Fruit fly (Drosophila melanogaster) whole organism, embryonic: Measurements from ENCODE around the gene CG10195.
A peak's percentile ranks its signal among the peaks of the same experiment; 100 is the strongest.

Source experiments
- ATbp ChIP-seq: fragments of 200-800 bp; sonication (Bioruptor generic); optimal IDR thresholded peaks from 2 replicates; lab custom pipeline; 2017; ENCODE audit warnings: missing biosample characterization, mild to moderate bottlenecking, missing genetic modification characterization, missing genetic modification reagents
- CG10543 ChIP-seq: fragments of 200-800 bp; sonication (Bioruptor generic); optimal IDR thresholded peaks from 3 replicates; lab custom pipeline; 2017; ENCODE audit warnings: missing biosample characterization, mild to moderate bottlenecking, missing genetic modification characterization, moderate library complexity
- CG11247 ChIP-seq: fragments of 200-800 bp; sonication (Bioruptor generic); IDR thresholded peaks from 2 replicates; pipeline ENCODE4 v1.3.6; 2022; ENCODE audit warnings: missing biosample characterization, missing genetic modification characterization
- CG13123 ChIP-seq: fragments of 200-800 bp; sonication (Bioruptor generic); optimal IDR thresholded peaks from 2 replicates; lab custom pipeline; 2016; ENCODE audit warnings: missing biosample characterization, missing genetic modification characterization
- CG13894 ChIP-seq: fragments of 200-800 bp; sonication (Bioruptor generic); optimal IDR thresholded peaks from 3 replicates; lab custom pipeline; 2018; ENCODE audit warnings: missing biosample characterization, mild to moderate bottlenecking, missing genetic modification characterization, moderate library complexity
- CG14710 ChIP-seq: fragments of 200-800 bp; sonication (Bioruptor generic); optimal IDR thresholded peaks from 3 replicates; lab custom pipeline; 2019; ENCODE audit warnings: missing biosample characterization, mild to moderate bottlenecking, missing genetic modification characterization, moderate library complexity
- CG15696 ChIP-seq: fragments of 200-800 bp; sonication (Bioruptor generic); optimal IDR thresholded peaks from 2 replicates; lab custom pipeline; 2019; ENCODE audit warnings: missing biosample characterization, mild to moderate bottlenecking, missing genetic modification characterization, moderate library complexity
- CG17359 ChIP-seq: fragments of 200-800 bp; sonication (Bioruptor generic); optimal IDR thresholded peaks from 3 replicates; lab custom pipeline; 2018; ENCODE audit warnings: missing biosample characterization, mild to moderate bottlenecking, missing genetic modification characterization, moderate library complexity
- CG17802 ChIP-seq: fragments of 200-800 bp; sonication (Bioruptor generic); optimal IDR thresholded peaks from 2 replicates; lab custom pipeline; 2018; ENCODE audit warnings: missing biosample characterization, mild to moderate bottlenecking, missing genetic modification characterization, moderate library complexity
- CG17912 ChIP-seq: fragments of 200-800 bp; sonication (Bioruptor generic); optimal IDR thresholded peaks from 2 replicates; lab custom pipeline; 2018; ENCODE audit warnings: missing biosample characterization, mild to moderate bottlenecking, missing genetic modification characterization
- CG2199 ChIP-seq: fragments of 200-800 bp; sonication (Bioruptor generic); IDR thresholded peaks from 3 replicates; pipeline ENCODE4 v1.3.6; 2022; ENCODE audit warnings: missing biosample characterization, missing genetic modification characterization
- CG2712 ChIP-seq: fragments of 200-800 bp; optimal IDR thresholded peaks from 3 replicates; lab custom pipeline; 2019; ENCODE audit warnings: missing biosample characterization, mild to moderate bottlenecking, missing genetic modification characterization, moderate library complexity
- CG2889 ChIP-seq: fragments of 200-800 bp; sonication (Bioruptor generic); IDR thresholded peaks from 3 replicates; pipeline ENCODE4 v1.3.6; 2022; ENCODE audit warnings: missing biosample characterization, missing genetic modification characterization
- CG3163 ChIP-seq: fragments of 200-800 bp; sonication (Bioruptor generic); optimal IDR thresholded peaks from 3 replicates; lab custom pipeline; 2016; ENCODE audit warnings: missing biosample characterization, missing genetic modification characterization
- CG3407 ChIP-seq: fragments of 200-800 bp; sonication (Bioruptor generic); optimal IDR thresholded peaks from 2 replicates; lab custom pipeline; 2018; ENCODE audit warnings: missing biosample characterization, mild to moderate bottlenecking, missing genetic modification characterization
- CG34376 ChIP-seq: fragments of 200-800 bp; sonication (Bioruptor generic); optimal IDR thresholded peaks from 2 replicates; lab custom pipeline; 2018; ENCODE audit warnings: missing biosample characterization, mild to moderate bottlenecking, missing genetic modification characterization
- CG5953 ChIP-seq: fragments of 200-800 bp; sonication (Bioruptor generic); IDR thresholded peaks from 2 replicates; pipeline ENCODE4 v1.3.6; 2022; ENCODE audit warnings: missing biosample characterization, missing genetic modification characterization
- CG9215 ChIP-seq: fragments of 200-800 bp; sonication (Bioruptor generic); IDR thresholded peaks from 2 replicates; pipeline ENCODE4 v1.3.6; 2022; ENCODE audit warnings: missing biosample characterization, missing genetic modification characterization
- D19B ChIP-seq: fragments of 200-800 bp; sonication (Bioruptor generic); optimal IDR thresholded peaks from 2 replicates; lab custom pipeline; 2017; ENCODE audit warnings: missing biosample characterization, mild to moderate bottlenecking, missing genetic modification characterization
- ERR ChIP-seq: fragments of 200-800 bp; sonication (Bioruptor generic); optimal IDR thresholded peaks from 2 replicates; lab custom pipeline; 2016; ENCODE audit warnings: missing biosample characterization, missing genetic modification characterization
- Eip74EF ChIP-seq, 2 experiments: fragments of 200-800 bp in 1 of 2; fragments of >200 bp in 1 of 2; sonication (Bioruptor generic) in 1 of 2; optimal IDR thresholded peaks; 2 replicates each; lab custom pipeline; 2017 to 2019; ENCODE audit warnings: missing biosample characterization in 2 of 2, missing genetic modification characterization in 2 of 2, mild to moderate bottlenecking in 1 of 2, moderate library complexity in 1 of 2
- Gug ChIP-seq: fragments of 200-800 bp; sonication (Bioruptor generic); IDR thresholded peaks from 4 replicates; pipeline ENCODE4 v1.3.6; 2022; ENCODE audit warnings: missing biosample characterization, missing genetic modification characterization
- Lim3 ChIP-seq: fragments of 200-800 bp; sonication (Bioruptor generic); IDR thresholded peaks from 2 replicates; pipeline ENCODE4 v1.3.6; 2022; ENCODE audit warnings: missing biosample characterization, missing genetic modification characterization
- Mad ChIP-seq: fragments of 200-800 bp; sonication (Bioruptor generic); optimal IDR thresholded peaks from 2 replicates; lab custom pipeline; 2016; ENCODE audit warnings: missing biosample characterization, missing genetic modification characterization
- Neu2 ChIP-seq: fragments of 200-800 bp; sonication (Bioruptor generic); optimal IDR thresholded peaks from 3 replicates; lab custom pipeline; 2016; ENCODE audit warnings: missing biosample characterization, missing genetic modification characterization, borderline replicate concordance
- Nf-YC ChIP-seq: fragments of 200-800 bp; optimal IDR thresholded peaks from 3 replicates; lab custom pipeline; 2019; ENCODE audit warnings: missing biosample characterization, mild to moderate bottlenecking, missing genetic modification characterization, moderate library complexity
- Six4 ChIP-seq: fragments of 200-800 bp; sonication (Bioruptor generic); optimal IDR thresholded peaks from 2 replicates; lab custom pipeline; 2016; ENCODE audit warnings: missing biosample characterization, missing genetic modification characterization
- Trl ChIP-seq, 3 experiments: fragments of >200 bp in 2 of 3; fragments of 200-800 bp in 1 of 3; sonication (Bioruptor generic) in 1 of 3; optimal IDR thresholded peaks; 2 replicates in 1 of 3; 3 replicates in 2 of 3; lab custom pipeline; 2016 to 2017; ENCODE audit warnings: missing biosample characterization in 1 of 3, missing genetic modification characterization in 1 of 3
- YL-1 ChIP-seq: fragments of 200-800 bp; sonication (Bioruptor generic); optimal IDR thresholded peaks from 3 replicates; lab custom pipeline; 2017; ENCODE audit warnings: missing biosample characterization, mild to moderate bottlenecking, missing genetic modification characterization
- aop ChIP-seq: fragments of 200-800 bp; sonication (Bioruptor generic); IDR thresholded peaks from 2 replicates; pipeline ENCODE4 v1.3.6; 2022; ENCODE audit warnings: missing biosample characterization, missing genetic modification characterization
- br ChIP-seq: fragments of >200 bp; optimal IDR thresholded peaks from 2 replicates; lab custom pipeline; 2017
- chn ChIP-seq: fragments of 200-800 bp; sonication (Bioruptor generic); optimal IDR thresholded peaks from 2 replicates; lab custom pipeline; 2016; ENCODE audit warnings: missing biosample characterization, missing genetic modification characterization
- corto ChIP-seq: fragments of 200-800 bp; sonication (Bioruptor generic); optimal IDR thresholded peaks from 2 replicates; lab custom pipeline; 2016; ENCODE audit warnings: missing biosample characterization, mild to moderate bottlenecking, missing genetic modification characterization, moderate library complexity
- croc ChIP-seq: fragments of 200-800 bp; sonication (Bioruptor generic); conservative IDR thresholded peaks from 3 replicates; pipeline ENCODE4 v1.3.6; 2022; ENCODE audit warnings: missing biosample characterization, missing genetic modification characterization
- dimm ChIP-seq: fragments of 200-800 bp; sonication (Bioruptor generic); IDR thresholded peaks from 2 replicates; pipeline ENCODE4 v1.3.6; 2022; ENCODE audit warnings: missing biosample characterization, missing genetic modification characterization
- dm ChIP-seq: fragments of 200-800 bp; sonication (Bioruptor generic); optimal IDR thresholded peaks from 3 replicates; lab custom pipeline; 2016; ENCODE audit warnings: missing biosample characterization, missing genetic modification characterization
- en ChIP-seq: fragments of 200-800 bp; sonication (Bioruptor generic); optimal IDR thresholded peaks from 2 replicates; lab custom pipeline; 2016; ENCODE audit warnings: missing biosample characterization, missing genetic modification characterization
- ham ChIP-seq: fragments of 200-800 bp; sonication (Bioruptor generic); IDR thresholded peaks from 2 replicates; pipeline ENCODE4 v1.3.6; 2022; ENCODE audit warnings: missing biosample characterization, missing genetic modification characterization
- hkb ChIP-seq, 2 experiments: fragments of 200-800 bp in 1 of 2; fragments of >200 bp in 1 of 2; sonication (Bioruptor generic) in 1 of 2; IDR thresholded peaks in 1 of 2; optimal IDR thresholded peaks in 1 of 2; 2 replicates each; pipeline versions ENCODE4 v1.3.6 to Lab custom; 2017 to 2022; ENCODE audit warnings: missing biosample characterization in 1 of 2, missing genetic modification characterization in 1 of 2
- ind ChIP-seq: fragments of 200-800 bp; sonication (Bioruptor generic); optimal IDR thresholded peaks from 3 replicates; lab custom pipeline; 2016; ENCODE audit warnings: missing biosample characterization, missing genetic modification characterization
- lola ChIP-seq, 3 experiments: fragments of >200 bp in 2 of 3; fragments of 200-800 bp in 1 of 3; sonication (Bioruptor generic) in 1 of 3; optimal IDR thresholded peaks; 2 replicates each; lab custom pipeline; 2017 to 2019; ENCODE audit warnings: missing biosample characterization in 3 of 3, missing genetic modification characterization in 3 of 3, mild to moderate bottlenecking in 1 of 3, moderate library complexity in 1 of 3
- mirr ChIP-seq: fragments of 200-800 bp; sonication (Bioruptor generic); optimal IDR thresholded peaks from 3 replicates; lab custom pipeline; 2018; ENCODE audit warnings: missing biosample characterization, mild to moderate bottlenecking, missing genetic modification characterization
- org-1 ChIP-seq: fragments of 200-800 bp; sonication (Bioruptor generic); optimal IDR thresholded peaks from 2 replicates; lab custom pipeline; 2017; ENCODE audit warnings: missing biosample characterization, missing genetic modification characterization
- repo ChIP-seq: fragments of 200-800 bp; sonication (Bioruptor generic); optimal IDR thresholded peaks from 2 replicates; lab custom pipeline; 2016; ENCODE audit warnings: missing biosample characterization, missing genetic modification characterization
- sens ChIP-seq: fragments of 200-800 bp; sonication (Bioruptor generic); peaks from one replicate; lab custom pipeline; 2016; ENCODE audit warnings: missing biosample characterization, missing genetic modification characterization
- seq ChIP-seq: fragments of 200-800 bp; sonication (Bioruptor generic); IDR thresholded peaks from 2 replicates; pipeline ENCODE4 v1.3.6; 2022; ENCODE audit warnings: missing biosample characterization, missing genetic modification characterization
- sqz ChIP-seq: fragments of 200-800 bp; sonication (Bioruptor generic); optimal IDR thresholded peaks from 3 replicates; lab custom pipeline; 2018; ENCODE audit warnings: missing biosample characterization, mild to moderate bottlenecking, missing genetic modification characterization
- sr ChIP-seq: fragments of 200-800 bp; sonication (Bioruptor generic); IDR thresholded peaks from 3 replicates; pipeline ENCODE4 v1.3.6; 2022; ENCODE audit warnings: missing biosample characterization, missing genetic modification characterization
- trh ChIP-seq: fragments of 200-800 bp; sonication (Bioruptor generic); optimal IDR thresholded peaks from 2 replicates; lab custom pipeline; 2016; ENCODE audit warnings: missing biosample characterization, missing genetic modification characterization

CG10195 gene

DNA sequence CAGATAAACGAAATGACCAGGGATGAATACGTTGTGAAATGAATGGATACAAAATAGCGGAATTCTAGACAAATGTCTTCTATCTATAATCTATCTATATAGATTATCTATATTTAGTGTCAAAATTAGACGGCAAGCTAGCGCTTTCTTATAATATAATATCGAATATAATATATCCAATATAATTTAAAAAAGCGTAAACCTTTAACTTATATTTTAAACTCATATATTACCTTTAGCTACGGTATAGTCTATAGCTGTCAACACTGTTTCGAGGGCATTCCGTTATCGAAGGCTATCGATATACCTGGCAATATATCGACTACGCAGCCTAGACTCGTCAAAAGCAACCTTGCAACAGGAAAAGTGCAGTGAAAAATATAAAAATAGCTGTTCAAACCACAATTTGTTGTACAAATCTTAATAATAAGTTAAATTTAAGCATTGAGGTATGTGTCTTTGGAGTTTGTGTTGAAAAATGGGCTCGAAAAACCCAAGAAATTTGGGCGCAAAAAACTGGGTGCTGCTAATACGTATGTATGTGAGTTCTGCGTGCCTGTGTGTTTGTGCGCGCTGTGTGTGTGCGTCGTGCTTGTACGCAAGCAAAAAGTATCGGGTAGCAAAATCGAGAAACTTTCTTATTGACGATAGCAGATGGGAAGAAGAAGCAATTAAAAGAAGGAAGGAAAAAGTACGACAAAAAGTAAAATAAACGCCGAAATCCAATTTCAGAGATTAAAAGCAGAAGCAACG is 8.6 kb upstream of the CG10195 start, which contains the start of the genes swm and Ctu2 (continued):
- TF ChIP-seq dm (GFP tag; lab: Kevin White, UChicago), result peak; percentile 20
- no peak for TF ChIP-seq org-1 (GFP tag; lab: Kevin White, UChicago)
- no peak for TF ChIP-seq CG13894 (tag; lab: Kevin White, UChicago)
- no peak for TF ChIP-seq CG17802
- no peak for TF ChIP-seq Eip74EF (GFP tag; optimal IDR thresholded peaks at IDR 0.05; lab: Kevin White, UChicago)
- TF ChIP-seq CG9215 (GFP tag; lab: Robert Waterston, UW), result peak; percentile 72
- TF ChIP-seq Trl (optimal IDR thresholded peaks at IDR 0.05; lab: Kevin White, UChicago), result no peak
- TF ChIP-seq Trl (GFP tag; optimal IDR thresholded peaks at IDR 0.05; lab: Kevin White, UChicago), result no peak
- TF ChIP-seq br, result no peak
- peak; percentile 80 for TF ChIP-seq CG15696 (tag; lab: Kevin White, UChicago)
- TF ChIP-seq Lim3, result no peak
- TF ChIP-seq lola (GFP tag; optimal IDR thresholded peaks at IDR 0.05; lab: Kevin White, UChicago), result peak in 1 of 3 experiments; percentile 73
- no peak for TF ChIP-seq CG17912 (GFP tag; lab: Kevin White, UChicago)
- TF ChIP-seq Mad (GFP tag; lab: Kevin White, UChicago), result no peak
- peak; percentile 26; the same call in 2 of the 4 replicates for TF ChIP-seq Gug (GFP tag; lab: Robert Waterston, UW)
- TF ChIP-seq Six4 (GFP tag; lab: Kevin White, UChicago), result no peak
- peak; percentile 82 for TF ChIP-seq CG14710
- TF ChIP-seq hkb (optimal IDR thresholded peaks at IDR 0.05; lab: Kevin White, UChicago), result no peak
- peak; percentile 55; the same call in 1 of the 2 replicates for TF ChIP-seq hkb (GFP tag; IDR thresholded peaks at IDR 0.05; lab: Robert Waterston, UW)
- peak; percentile 93 for TF ChIP-seq YL-1 (GFP tag; lab: Kevin White, UChicago)
- TF ChIP-seq croc (GFP tag; lab: Robert Waterston, UW), result peak; percentile 29; the same call in 1 of the 3 replicates
- TF ChIP-seq dimm (GFP tag; lab: Robert Waterston, UW), result no peak
- TF ChIP-seq aop (GFP tag; lab: Robert Waterston, UW), result no peak
- TF ChIP-seq chn (GFP tag; lab: Kevin White, UChicago), result no peak
- no peak for TF ChIP-seq sr (GFP tag; lab: Robert Waterston, UW)
- TF ChIP-seq repo (GFP tag; lab: Kevin White, UChicago), result no peak
- TF ChIP-seq CG2889 (GFP tag; lab: Robert Waterston, UW), result no peak
- peak; percentile 46 for TF ChIP-seq D19B (GFP tag; lab: Kevin White, UChicago)
- TF ChIP-seq CG3407 (GFP tag; lab: Kevin White, UChicago), result peak; percentile 54
- no peak for TF ChIP-seq en (GFP tag; lab: Kevin White, UChicago)
- TF ChIP-seq mirr (GFP tag; lab: Kevin White, UChicago), result no peak
- peak; percentile 56 for TF ChIP-seq CG17359 (tag; lab: Kevin White, UChicago)
- TF ChIP-seq CG5953 (GFP tag; lab: Robert Waterston, UW), result no peak
- no peak for TF ChIP-seq CG13123 (GFP tag; lab: Kevin White, UChicago)
- peak; percentile 19 for TF ChIP-seq CG34376 (GFP tag; lab: Kevin White, UChicago)
- peak; percentile 77 for TF ChIP-seq Nf-YC
- no peak for TF ChIP-seq trh (GFP tag; lab: Kevin White, UChicago)
- TF ChIP-seq corto (GFP tag; lab: Kevin White, UChicago), result no peak
- no peak for TF ChIP-seq CG2199 (GFP tag; lab: Robert Waterston, UW)
- no peak for TF ChIP-seq seq (GFP tag; lab: Robert Waterston, UW)
- TF ChIP-seq sens (GFP tag; lab: Kevin White, UChicago), result peak; percentile 66
- no peak for TF ChIP-seq CG3163 (GFP tag; lab: Kevin White, UChicago)
- no peak for TF ChIP-seq CG11247 (GFP tag; lab: Robert Waterston, UW)
- TF ChIP-seq ERR (GFP tag; lab: Kevin White, UChicago), result no peak
- no peak for TF ChIP-seq sqz
- TF ChIP-seq CG2712 (tag; lab: Kevin White, UChicago), result peak; percentile 81
- peak; percentile 84 for TF ChIP-seq CG10543
- TF ChIP-seq Neu2 (GFP tag; lab: Kevin White, UChicago), result no peak
- no peak for TF ChIP-seq ham (GFP tag; lab: Robert Waterston, UW)
- no peak for TF ChIP-seq ATbp (GFP tag; lab: Kevin White, UChicago)
- TF ChIP-seq ind (GFP tag; lab: Kevin White, UChicago), result peak; percentile 68
